Worm (Caenorhabditis elegans) whole organism, L3 larva: ENCODE results near the gene str-130.
A peak's percentile ranks its signal among the peaks of the same experiment; 100 is the strongest.

Source experiments
- R02D3.7 ChIP-seq: fragments of 150-350 bp; optimal IDR thresholded peaks from 2 replicates; lab custom pipeline; 2014; ENCODE audit warnings: missing biosample characterization, missing genetic modification characterization
- ZK546.5 ChIP-seq: sonication (generic microtip); optimal IDR thresholded peaks from 2 replicates; lab custom pipeline; 2017; ENCODE audit warnings: missing biosample characterization, missing genetic modification characterization
- aly-2 ChIP-seq: fragments of 150-350 bp; optimal IDR thresholded peaks from 2 replicates; lab custom pipeline; 2014; ENCODE audit warnings: missing biosample characterization, missing genetic modification characterization
- ceh-16 ChIP-seq: sonication (generic microtip); optimal IDR thresholded peaks from 2 replicates; lab custom pipeline; 2017; ENCODE audit warnings: missing biosample characterization, missing genetic modification characterization
- ceh-28 ChIP-seq: fragments of 150-350 bp; optimal IDR thresholded peaks from 2 replicates; lab custom pipeline; 2014; ENCODE audit warnings: missing biosample characterization, missing genetic modification reagents, missing genetic modification characterization
- ceh-82 ChIP-seq: fragments of 150-350 bp; optimal IDR thresholded peaks from 2 replicates; lab custom pipeline; 2014; ENCODE audit warnings: missing biosample characterization, missing genetic modification characterization
- ceh-9 ChIP-seq: sonication (generic microtip); optimal IDR thresholded peaks from 2 replicates; lab custom pipeline; 2018; ENCODE audit warnings: missing biosample characterization, missing genetic modification characterization
- daf-12 ChIP-seq: fragments of 150-350 bp; optimal IDR thresholded peaks from 2 replicates; lab custom pipeline; 2014; ENCODE audit warnings: missing biosample characterization, missing genetic modification reagents, missing genetic modification characterization
- egl-27 ChIP-seq: sonication (generic microtip); optimal IDR thresholded peaks from 4 replicates; lab custom pipeline; 2017; ENCODE audit warnings: missing biosample characterization, missing genetic modification reagents, missing genetic modification characterization
- egl-5 ChIP-seq: fragments of 150-350 bp; optimal IDR thresholded peaks from 2 replicates; lab custom pipeline; 2017; ENCODE audit warnings: missing biosample characterization, missing genetic modification reagents, missing genetic modification characterization, inconsistent platforms
- elt-1 ChIP-seq: fragments of 150-350 bp; optimal IDR thresholded peaks from 2 replicates; lab custom pipeline; 2014; ENCODE audit warnings: missing biosample characterization, missing genetic modification characterization
- elt-2 ChIP-seq: sonication (generic microtip); optimal IDR thresholded peaks from 2 replicates; lab custom pipeline; 2016; ENCODE audit warnings: missing genetic modification reagents, mild to moderate bottlenecking, missing genetic modification characterization, missing compliant biosample characterization
- elt-3 ChIP-seq, 3 experiments: fragments of 150-350 bp in 1 of 3; sonication (generic microtip) in 2 of 3; optimal IDR thresholded peaks; 2 replicates in 2 of 3; 4 replicates in 1 of 3; lab custom pipeline; 2014 to 2017; ENCODE audit warnings: missing biosample characterization in 3 of 3, missing genetic modification characterization in 3 of 3
- eor-1 ChIP-seq, 2 experiments: fragments of 150-350 bp; optimal IDR thresholded peaks; 2 replicates each; lab custom pipeline; 2014 to 2018; ENCODE audit warnings: missing biosample characterization in 2 of 2, missing genetic modification characterization in 2 of 2
- fkh-10 ChIP-seq: sonication (generic microtip); optimal IDR thresholded peaks from 2 replicates; lab custom pipeline; 2017; ENCODE audit warnings: missing biosample characterization, missing genetic modification reagents, missing genetic modification characterization
- fos-1 ChIP-seq: fragments of 150-350 bp; optimal IDR thresholded peaks from 2 replicates; lab custom pipeline; 2014; ENCODE audit warnings: missing biosample characterization, missing genetic modification characterization
- jun-1 ChIP-seq: fragments of 150-350 bp; optimal IDR thresholded peaks from 2 replicates; lab custom pipeline; 2014; ENCODE audit warnings: missing biosample characterization, missing genetic modification reagents, missing genetic modification characterization
- lin-15B ChIP-seq: fragments of 150-350 bp; optimal IDR thresholded peaks from 2 replicates; lab custom pipeline; 2014; ENCODE audit warnings: missing biosample characterization, missing genetic modification characterization
- lin-39 ChIP-seq: fragments of 150-350 bp; optimal IDR thresholded peaks from 2 replicates; lab custom pipeline; 2018; ENCODE audit warnings: missing biosample characterization, missing genetic modification reagents, missing genetic modification characterization
- lsy-12 ChIP-seq: sonication (generic microtip); optimal IDR thresholded peaks from 2 replicates; lab custom pipeline; 2016; ENCODE audit warnings: mild to moderate bottlenecking, missing genetic modification characterization, missing compliant biosample characterization
- mdl-1 ChIP-seq: fragments of 150-350 bp; optimal IDR thresholded peaks from 2 replicates; lab custom pipeline; 2014; ENCODE audit warnings: missing biosample characterization, missing genetic modification characterization
- nhr-11 ChIP-seq: fragments of 150-350 bp; optimal IDR thresholded peaks from 2 replicates; lab custom pipeline; 2014; ENCODE audit warnings: missing biosample characterization, missing genetic modification characterization
- nhr-12 ChIP-seq: fragments of 150-350 bp; optimal IDR thresholded peaks from 2 replicates; lab custom pipeline; 2014; ENCODE audit warnings: missing biosample characterization, missing genetic modification characterization
- nhr-23 ChIP-seq: fragments of 150-350 bp; optimal IDR thresholded peaks from 2 replicates; lab custom pipeline; 2014; ENCODE audit warnings: missing biosample characterization, missing genetic modification reagents, missing genetic modification characterization
- nhr-237 ChIP-seq: fragments of 150-350 bp; optimal IDR thresholded peaks from 2 replicates; lab custom pipeline; 2014; ENCODE audit warnings: missing biosample characterization, missing genetic modification characterization
- nhr-25 ChIP-seq: sonication (generic microtip); optimal IDR thresholded peaks from 2 replicates; lab custom pipeline; 2017; ENCODE audit warnings: missing biosample characterization, missing genetic modification characterization
- nhr-43 ChIP-seq: sonication (generic microtip); optimal IDR thresholded peaks from 2 replicates; lab custom pipeline; 2016; ENCODE audit warnings: mild to moderate bottlenecking, missing genetic modification characterization, missing compliant biosample characterization; ENCODE audit not compliant: poor library complexity, severe bottlenecking
- nhr-67 ChIP-seq: fragments of 150-350 bp; optimal IDR thresholded peaks from 2 replicates; lab custom pipeline; 2014; ENCODE audit warnings: missing biosample characterization, missing genetic modification characterization
- nhr-76 ChIP-seq: fragments of 150-350 bp; sonication (generic microtip); optimal IDR thresholded peaks from 5 replicates; lab custom pipeline; 2014; ENCODE audit warnings: missing biosample characterization, missing genetic modification characterization
- pha-4 ChIP-seq: fragments of 150-350 bp; optimal IDR thresholded peaks from 2 replicates; lab custom pipeline; 2014; ENCODE audit warnings: missing biosample characterization, missing genetic modification reagents, missing genetic modification characterization
- pqm-1 ChIP-seq: fragments of 150-350 bp; optimal IDR thresholded peaks from 2 replicates; lab custom pipeline; 2017; ENCODE audit warnings: missing biosample characterization, missing genetic modification characterization, inconsistent platforms
- sea-2 ChIP-seq: fragments of 150-350 bp; sonication (generic microtip); optimal IDR thresholded peaks from 4 replicates; lab custom pipeline; 2014; ENCODE audit warnings: missing biosample characterization, missing genetic modification reagents, missing genetic modification characterization
- skn-1 ChIP-seq: fragments of 150-350 bp; optimal IDR thresholded peaks from 2 replicates; lab custom pipeline; 2014; ENCODE audit warnings: missing biosample characterization, missing genetic modification characterization
- snpc-4 ChIP-seq: fragments of 150-350 bp; optimal IDR thresholded peaks from 2 replicates; lab custom pipeline; 2014; ENCODE audit warnings: missing biosample characterization, missing genetic modification characterization
- unc-39 ChIP-seq: sonication (generic microtip); optimal IDR thresholded peaks from 4 replicates; lab custom pipeline; 2017; ENCODE audit warnings: missing biosample characterization, missing genetic modification characterization
- unc-62 ChIP-seq: fragments of 150-350 bp; sonication (generic microtip); optimal IDR thresholded peaks from 4 replicates; lab custom pipeline; 2014; ENCODE audit warnings: missing biosample characterization, missing genetic modification reagents, missing genetic modification characterization
- ztf-11 ChIP-seq: fragments of 150-350 bp; optimal IDR thresholded peaks from 2 replicates; lab custom pipeline; 2014; ENCODE audit warnings: missing biosample characterization, missing genetic modification characterization
- ztf-4 ChIP-seq: fragments of 150-350 bp; optimal IDR thresholded peaks from 2 replicates; lab custom pipeline; 2014; ENCODE audit warnings: missing biosample characterization, missing genetic modification characterization

Gene str-130

DNA sequence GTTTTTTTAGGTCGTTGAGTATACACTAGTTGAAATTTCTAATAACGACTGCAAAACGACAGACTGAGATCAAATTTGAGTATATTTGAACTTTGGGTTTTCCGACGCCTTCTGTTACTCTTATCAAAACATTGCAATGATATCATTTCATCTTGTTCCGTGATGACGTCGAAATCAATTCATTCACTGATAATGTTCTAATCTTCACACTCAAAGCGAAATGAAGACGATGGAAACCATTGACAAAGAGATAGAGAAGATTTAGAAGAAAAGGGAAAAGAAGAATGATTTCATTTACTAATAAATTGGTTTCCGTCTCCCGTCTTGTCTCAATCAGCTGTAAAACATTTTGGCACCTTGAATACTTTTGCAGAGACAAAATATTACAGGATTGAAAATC lies 17.3 kb downstream of the str-130 start:
- TF ChIP-seq ztf-4, result no peak
- TF ChIP-seq ztf-11 (tag; lab: Kevin White, UChicago), result no peak
- TF ChIP-seq mdl-1 (tag; lab: Kevin White, UChicago), result no peak
- peak; percentile 36 to 82 (median 53) for TF ChIP-seq elt-3 (tag; optimal IDR thresholded peaks at IDR 0.05; lab: Kevin White, UChicago)
- no peak for TF ChIP-seq nhr-12 (tag; lab: Kevin White, UChicago)
- peak; percentile 26 for TF ChIP-seq nhr-25 (tag; lab: Kevin White, UChicago)
- TF ChIP-seq eor-1 (tag; optimal IDR thresholded peaks at IDR 0.05; lab: Kevin White, UChicago), result no peak
- TF ChIP-seq ceh-82 (tag; lab: Kevin White, UChicago), result no peak
- TF ChIP-seq pqm-1 (tag; lab: Kevin White, UChicago), result no peak
- peak; percentile 40 for TF ChIP-seq ceh-28 (tag; lab: Kevin White, UChicago)
- no peak for TF ChIP-seq aly-2 (tag; lab: Kevin White, UChicago)
- peak; percentile 48 for TF ChIP-seq nhr-43 (tag; lab: Kevin White, UChicago)
- peak; percentile 62 for TF ChIP-seq nhr-23 (tag; lab: Kevin White, UChicago)
- no peak for TF ChIP-seq unc-62
- TF ChIP-seq egl-27 (tag; lab: Kevin White, UChicago), result peak; percentile 39

DNA sequence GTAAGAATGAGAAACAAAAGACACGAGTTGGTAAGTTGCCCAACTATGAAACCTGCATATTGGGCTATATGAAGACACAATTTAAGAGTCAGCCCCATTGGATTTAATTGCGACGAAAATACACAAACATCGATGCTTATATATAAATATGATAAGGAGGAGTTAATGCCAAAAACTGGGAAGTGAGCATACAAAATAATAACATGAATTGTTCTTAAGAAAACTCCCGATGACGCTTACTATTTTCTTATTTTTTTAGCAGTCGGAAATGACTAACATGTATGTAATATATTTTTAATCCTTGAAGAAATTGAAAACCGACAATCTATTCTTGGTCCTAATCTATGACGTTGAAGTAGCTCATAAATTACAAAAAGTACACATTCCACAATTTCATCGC lies 18.4 kb downstream of the str-130 start, which contains the start of gene str-144:
str-144 (minus strand) TSS at position 101 of the 400 bp plus-strand sequence.
- TF ChIP-seq ZK546.5 (tag; lab: Kevin White, UChicago) (no peak), daf-12 (tag; lab: Kevin White, UChicago) (no peak), jun-1 (no peak), ztf-11 (tag; lab: Kevin White, UChicago) (no peak), snpc-4 (no peak), eor-1 (tag; optimal IDR thresholded peaks at IDR 0.05; lab: Kevin White, UChicago) (no peak), ceh-9 (tag; lab: Kevin White, UChicago) (no peak), nhr-67 (tag; lab: Kevin White, UChicago) (no peak), elt-2 (tag; lab: Kevin White, UChicago) (no peak), elt-1 (tag; lab: Kevin White, UChicago) (no peak), nhr-237 (no peak), nhr-76 (tag; lab: Kevin White, UChicago) (no peak), fos-1 (tag; lab: Kevin White, UChicago) (no peak), nhr-23 (tag; lab: Kevin White, UChicago) (no peak), pqm-1 (tag; lab: Kevin White, UChicago) (no peak), pha-4 (tag; lab: Kevin White, UChicago) (no peak), nhr-25 (tag; lab: Kevin White, UChicago) (no peak), lin-15B (tag; lab: Kevin White, UChicago) (no peak)

- no peak for TF ChIP-seq skn-1
- no peak for TF ChIP-seq egl-27 (tag; lab: Kevin White, UChicago)
- no peak for TF ChIP-seq egl-5 (tag; lab: Kevin White, UChicago)
- TF ChIP-seq lsy-12 (tag; lab: Kevin White, UChicago), result no peak
- TF ChIP-seq fos-1 (tag; lab: Kevin White, UChicago), result no peak
- TF ChIP-seq fkh-10, result no peak
Measured at ce11 chrV:8069637-8070036, 20.9 kb downstream of the str-130 start, which contains the start of gene str-143. TSS of gene str-143 (minus strand) at chrV:8069737.

- TF ChIP-seq lin-39 (tag; lab: Kevin White, UChicago), result no peak
- TF ChIP-seq ceh-16 (tag; lab: Kevin White, UChicago), result no peak
- TF ChIP-seq sea-2 (GFP tag; lab: Kevin White, UChicago), result no peak
- no peak for TF ChIP-seq R02D3.7
- TF ChIP-seq ceh-82 (tag; lab: Kevin White, UChicago), result no peak
- TF ChIP-seq nhr-11, result no peak
- no peak for TF ChIP-seq fkh-10
- TF ChIP-seq elt-3 (tag; optimal IDR thresholded peaks at IDR 0.05; lab: Kevin White, UChicago), result no peak
- TF ChIP-seq nhr-43 (tag; lab: Kevin White, UChicago), result no peak
- no peak for TF ChIP-seq elt-1 (tag; lab: Kevin White, UChicago)
- TF ChIP-seq nhr-23 (tag; lab: Kevin White, UChicago), result no peak
- TF ChIP-seq pha-4 (tag; lab: Kevin White, UChicago), result no peak
- TF ChIP-seq snpc-4, result no peak
- TF ChIP-seq unc-39, result no peak
Measured at ce11 chrV:8067800-8068199, 22.7 kb downstream of the str-130 start, which contains the start of gene str-140. TSS of gene str-140 (minus strand) at chrV:8067900.
